Worm (Caenorhabditis elegans) whole organism, midembryonic: ENCODE data around the gene cap-2.

ENCODE experiments used
- T22C8.4 ChIP-seq: fragments of 200-800 bp; sonication (Bioruptor generic); IDR thresholded peaks from 2 replicates; pipeline ENCODE4 v1.3.6; 2022; ENCODE audit warnings: missing genetic modification characterization, missing compliant biosample characterization
- cog-1 ChIP-seq: sonication (generic microtip); optimal IDR thresholded peaks from 2 replicates; lab custom pipeline; 2016; ENCODE audit warnings: missing genetic modification characterization, missing compliant biosample characterization
- flt-1 ChIP-seq: fragments of 200-800 bp; sonication (Bioruptor generic); IDR thresholded peaks from 2 replicates; pipeline ENCODE4 v1.3.6; 2022; ENCODE audit warnings: missing genetic modification characterization, missing compliant biosample characterization
- klf-2 ChIP-seq: fragments of 200-800 bp; sonication (Bioruptor generic); conservative IDR thresholded peaks from 2 replicates; pipeline ENCODE4 v1.3.6; 2022; ENCODE audit warnings: missing genetic modification reagents, missing genetic modification characterization, missing compliant biosample characterization
- med-1 ChIP-seq: sonication (generic microtip); optimal IDR thresholded peaks from 2 replicates; lab custom pipeline; 2017; ENCODE audit warnings: missing genetic modification characterization, mild to moderate bottlenecking, missing compliant biosample characterization, antibody characterized with exemption, missing genetic modification reagents; ENCODE audit not compliant: insufficient read depth
- ref-1 ChIP-seq: fragments of 200-800 bp; sonication (Bioruptor generic); conservative IDR thresholded peaks from 2 replicates; pipeline ENCODE4 v1.3.6; 2022; ENCODE audit warnings: missing genetic modification reagents, missing genetic modification characterization, missing compliant biosample characterization
- tab-1 ChIP-seq: fragments of 200-800 bp; sonication (Bioruptor generic); IDR thresholded peaks from 2 replicates; pipeline ENCODE4 v1.3.6; 2022; ENCODE audit warnings: missing genetic modification characterization, missing compliant biosample characterization
- ztf-23 ChIP-seq: fragments of 200-800 bp; sonication (Bioruptor generic); IDR thresholded peaks from 2 replicates; pipeline ENCODE4 v1.3.6; 2022; ENCODE audit warnings: missing genetic modification reagents, missing genetic modification characterization, missing compliant biosample characterization
- ztf-29 ChIP-seq: fragments of 200-800 bp; sonication (Bioruptor generic); IDR thresholded peaks from 2 replicates; pipeline ENCODE4 v1.3.6; 2022; ENCODE audit warnings: missing genetic modification reagents, missing genetic modification characterization, missing compliant biosample characterization

cap-2 gene

DNA sequence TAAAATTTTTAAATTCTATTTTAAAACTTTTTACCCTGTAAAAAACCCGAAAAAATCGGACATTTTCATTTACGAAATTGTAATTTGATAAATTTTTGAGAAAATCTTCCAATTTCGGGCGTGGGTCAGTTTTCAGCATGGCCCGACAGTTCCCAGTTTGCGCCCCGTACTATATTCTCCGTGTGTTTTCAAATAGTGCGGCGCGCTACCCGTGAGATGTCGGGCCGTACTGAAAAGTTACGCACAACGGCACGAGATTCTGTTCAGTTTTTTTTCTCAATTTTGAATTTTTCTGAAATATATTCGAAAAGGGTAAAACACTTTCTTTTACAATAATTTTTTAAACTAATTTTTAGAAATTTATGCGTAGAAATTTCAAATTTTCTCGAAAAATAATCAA is 21.9 kb upstream of the cap-2 start:
- TF ChIP-seq cog-1 (tag; lab: Kevin White, UChicago) (no peak), ref-1 (no peak), T22C8.4 (GFP tag; lab: Robert Waterston, UW) (no peak)

- TF ChIP-seq ref-1 = no peak
Observed at ce11 chrII:10849903-10850302, 19.1 kb upstream of the cap-2 start, which contains the start of gene M106.2. M106.2 (minus strand) TSS chrII:10850003.

DNA sequence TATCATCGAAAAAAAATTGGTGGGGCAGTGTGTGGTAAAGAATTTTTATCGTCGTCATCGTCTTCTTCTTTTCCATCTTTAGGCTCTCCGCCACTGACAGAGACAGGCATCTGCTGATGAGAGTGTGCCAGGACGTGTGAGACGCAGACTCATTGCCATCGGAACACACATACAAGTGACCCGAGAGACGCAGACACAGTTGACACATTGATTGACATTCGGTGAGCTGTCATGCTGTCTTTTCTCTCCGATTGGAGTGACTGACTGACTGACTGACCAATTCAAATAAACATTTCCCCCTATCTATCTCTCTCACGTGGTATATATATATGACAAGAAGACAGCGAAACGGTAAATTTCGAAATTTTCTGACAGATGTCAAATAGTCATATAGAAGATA is 17.9 kb upstream of the cap-2 start:
- TF ChIP-seq cog-1 (tag; lab: Kevin White, UChicago) (peak; percentile 68), ztf-23 (no peak)

DNA sequence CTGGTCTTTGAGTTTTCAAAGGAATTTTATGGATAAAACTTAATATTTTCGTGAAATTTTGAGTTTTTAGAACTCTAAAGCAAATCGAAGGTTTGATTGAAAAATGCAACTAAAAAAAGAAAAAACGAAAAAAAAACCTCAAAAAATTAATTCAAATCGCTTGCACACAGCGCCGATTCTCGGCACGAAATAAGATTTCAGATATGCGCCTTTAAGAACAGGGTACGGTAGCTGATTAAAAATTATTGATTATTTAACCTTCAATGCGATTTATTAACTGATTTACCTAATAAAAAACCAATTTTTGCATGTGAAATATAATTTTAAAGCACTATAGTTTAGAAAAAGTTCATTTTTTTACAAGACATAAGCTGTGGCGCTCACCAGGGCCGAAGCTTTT is 16.1 kb upstream of the cap-2 start:
- TF ChIP-seq flt-1 (no peak), cog-1 (tag; lab: Kevin White, UChicago) (no peak), T22C8.4 (GFP tag; lab: Robert Waterston, UW) (no peak), klf-2 (GFP tag; lab: Robert Waterston, UW) (no peak), ztf-23 (no peak), ztf-29 (GFP tag; lab: Robert Waterston, UW) (no peak), ref-1 (no peak), tab-1 (no peak)

DNA sequence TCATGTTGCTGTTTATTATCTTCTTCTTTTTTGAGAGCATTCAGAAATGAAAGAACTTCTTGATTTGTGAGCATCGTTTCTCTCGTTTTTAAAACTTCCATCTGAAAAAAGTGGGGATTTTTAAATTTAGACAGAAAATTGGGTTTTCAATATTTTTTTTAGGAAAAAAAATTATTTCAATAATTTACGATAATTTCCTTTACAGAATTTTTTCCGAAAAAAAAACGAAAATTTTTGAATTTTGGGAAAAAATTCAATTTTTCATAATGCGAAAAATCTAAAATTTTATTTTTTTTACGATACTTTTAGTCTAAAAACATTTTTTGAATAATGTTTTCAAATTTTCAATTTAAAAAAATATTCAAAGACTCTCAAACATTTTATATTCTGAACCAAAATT is 11.9 kb upstream of the cap-2 start, which contains the start of gene M106.7:
TSS of gene M106.7 (minus strand) at position 101 of the 400 bp plus-strand sequence.
- TF ChIP-seq klf-2 (GFP tag; lab: Robert Waterston, UW) (no peak), flt-1 (no peak), cog-1 (tag; lab: Kevin White, UChicago) (no peak), med-1 (GFP tag; lab: Kevin White, UChicago) (no peak), ztf-29 (GFP tag; lab: Robert Waterston, UW) (no peak), tab-1 (no peak), ref-1 (no peak), T22C8.4 (GFP tag; lab: Robert Waterston, UW) (no peak), ztf-23 (no peak)

- TF ChIP-seq ztf-23 (no peak), klf-2 (GFP tag; lab: Robert Waterston, UW) (no peak), flt-1 (no peak), cog-1 (tag; lab: Kevin White, UChicago) (no peak), ref-1 (no peak), ztf-29 (GFP tag; lab: Robert Waterston, UW) (no peak), T22C8.4 (GFP tag; lab: Robert Waterston, UW) (no peak), tab-1 (no peak), med-1 (GFP tag; lab: Kevin White, UChicago) (no peak)
Observed at ce11 chrII:10859359-10859758, 9.6 kb upstream of the cap-2 start.

- TF ChIP-seq ref-1 (no peak), tab-1 (no peak), klf-2 (GFP tag; lab: Robert Waterston, UW) (no peak), ztf-29 (GFP tag; lab: Robert Waterston, UW) (no peak), med-1 (GFP tag; lab: Kevin White, UChicago) (no peak), flt-1 (no peak), cog-1 (tag; lab: Kevin White, UChicago) (no peak), T22C8.4 (GFP tag; lab: Robert Waterston, UW) (no peak), ztf-23 (no peak)
Observed at ce11 chrII:10860840-10861239, 8.2 kb upstream of the cap-2 start, which contains the start of gene M106.3. M106.3 (minus strand) TSS chrII:10860909.

ce11 chrII:10861305-10861704 is 7.7 kb upstream of the cap-2 start:
- TF ChIP-seq klf-2 (GFP tag; lab: Robert Waterston, UW) (no peak), ref-1 (no peak), tab-1 (no peak), T22C8.4 (GFP tag; lab: Robert Waterston, UW) (no peak), cog-1 (tag; lab: Kevin White, UChicago) (no peak), ztf-29 (GFP tag; lab: Robert Waterston, UW) (no peak), ztf-23 (no peak)

- no peak for TF ChIP-seq flt-1
- TF ChIP-seq ztf-23 = no peak
- no peak for TF ChIP-seq tab-1
- no peak for TF ChIP-seq med-1 (GFP tag; lab: Kevin White, UChicago)
- TF ChIP-seq cog-1 (tag; lab: Kevin White, UChicago) = no peak
- no peak for TF ChIP-seq ztf-29 (GFP tag; lab: Robert Waterston, UW)
- TF ChIP-seq ref-1 = no peak
- no peak for TF ChIP-seq klf-2 (GFP tag; lab: Robert Waterston, UW)
- no peak for TF ChIP-seq T22C8.4 (GFP tag; lab: Robert Waterston, UW)
Observed at ce11 chrII:10861723-10862486, 7.1 kb upstream of the cap-2 start.

DNA sequence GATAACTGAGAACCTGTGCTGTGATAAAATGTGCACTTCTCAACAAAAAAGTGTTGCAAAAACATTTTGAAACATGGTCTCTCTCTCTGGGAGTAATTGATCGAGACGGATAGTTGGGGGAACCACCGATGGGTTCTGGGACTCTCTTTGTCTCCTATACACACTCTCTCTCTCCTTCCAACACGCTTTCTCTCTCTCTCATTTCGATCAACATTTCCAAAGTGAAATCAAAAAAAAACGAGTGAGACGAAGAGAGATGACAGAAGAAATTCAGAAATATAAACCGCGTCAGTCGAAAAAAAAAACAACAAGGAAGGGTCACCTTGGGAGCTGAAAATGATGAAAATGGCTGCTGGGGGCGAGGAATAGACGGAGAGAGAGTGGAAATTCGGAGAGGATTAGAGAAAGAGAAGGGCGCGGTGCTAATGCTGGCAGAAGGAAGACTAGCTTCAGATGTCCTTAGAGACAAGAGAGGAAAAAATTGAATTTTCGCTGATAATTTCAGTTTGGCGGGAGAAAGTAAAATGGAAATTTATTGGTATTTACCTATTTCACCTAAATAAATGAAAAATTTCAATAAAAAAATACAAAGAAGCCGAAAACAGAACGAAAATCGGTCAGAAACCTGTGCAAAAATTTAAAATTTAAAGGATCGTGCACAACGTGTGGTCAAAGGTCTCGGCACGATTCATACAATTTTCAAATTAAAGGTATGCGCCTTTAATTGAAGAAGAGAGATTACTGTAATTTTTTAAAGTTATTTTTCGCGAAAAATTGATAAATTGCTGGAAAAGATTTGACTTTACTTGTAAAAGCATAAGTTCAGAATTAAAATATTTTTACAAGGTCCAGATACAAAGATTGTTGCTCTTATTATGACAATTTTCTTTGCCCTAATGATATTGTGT is 6.0 kb upstream of the cap-2 start:
- TF ChIP-seq flt-1 (no peak), cog-1 (tag; lab: Kevin White, UChicago) (no peak), ref-1 (no peak), ztf-23 (no peak), ztf-29 (GFP tag; lab: Robert Waterston, UW) (no peak), tab-1 (no peak), T22C8.4 (GFP tag; lab: Robert Waterston, UW) (no peak), klf-2 (GFP tag; lab: Robert Waterston, UW) (no peak), med-1 (GFP tag; lab: Kevin White, UChicago) (no peak)
